Fruit fly (Drosophila melanogaster) whole organism, prepupa: ENCODE data around the gene Jon74E.
A peak's percentile ranks its signal among the peaks of the same experiment; 100 is the strongest.

Experiments
- Blimp-1 ChIP-seq: fragments of 200-800 bp; sonication (Bioruptor generic); optimal IDR thresholded peaks from 3 replicates; lab custom pipeline; 2017; ENCODE audit warnings: missing biosample characterization, missing genetic modification characterization, mild to moderate bottlenecking, moderate library complexity, missing genetic modification reagents
- CG10631 ChIP-seq: fragments of 200-800 bp; sonication (Bioruptor generic); optimal IDR thresholded peaks from 2 replicates; lab custom pipeline; 2016; ENCODE audit warnings: missing biosample characterization, missing genetic modification characterization
- CG10669 ChIP-seq: fragments of 200-800 bp; sonication (Bioruptor generic); optimal IDR thresholded peaks from 3 replicates; lab custom pipeline; 2018; ENCODE audit warnings: missing biosample characterization, mild to moderate bottlenecking, missing genetic modification characterization, moderate library complexity
- CG11294 ChIP-seq: fragments of 200-800 bp; sonication (Bioruptor generic); IDR thresholded peaks from 2 replicates; pipeline ENCODE4 v1.3.6; 2022; ENCODE audit warnings: missing biosample characterization, missing genetic modification characterization
- CG11762 ChIP-seq: fragments of 200-800 bp; sonication (Bioruptor generic); optimal IDR thresholded peaks from 3 replicates; lab custom pipeline; 2016; ENCODE audit warnings: missing biosample characterization, missing genetic modification characterization; ENCODE audit not compliant: insufficient read depth
- CG11902 ChIP-seq: fragments of 200-800 bp; sonication (Bioruptor generic); optimal IDR thresholded peaks from 3 replicates; lab custom pipeline; 2016; ENCODE audit warnings: missing biosample characterization, missing genetic modification characterization
- CG1621 ChIP-seq: fragments of 200-800 bp; sonication (Bioruptor generic); optimal IDR thresholded peaks from 3 replicates; lab custom pipeline; 2018; ENCODE audit warnings: missing biosample characterization, mild to moderate bottlenecking, missing genetic modification characterization
- CG16779 ChIP-seq: fragments of 200-800 bp; sonication (Bioruptor generic); optimal IDR thresholded peaks from 3 replicates; lab custom pipeline; 2017; ENCODE audit warnings: missing biosample characterization, mild to moderate bottlenecking, missing genetic modification characterization
- CG3032 ChIP-seq: fragments of 200-800 bp; optimal IDR thresholded peaks from 2 replicates; lab custom pipeline; 2019; ENCODE audit warnings: missing biosample characterization, mild to moderate bottlenecking, missing genetic modification characterization, moderate library complexity
- CG31627 ChIP-seq: fragments of 200-800 bp; sonication (Bioruptor generic); optimal IDR thresholded peaks from 3 replicates; lab custom pipeline; 2016; ENCODE audit warnings: missing biosample characterization, missing genetic modification characterization
- CG34406 ChIP-seq: fragments of 200-800 bp; sonication (Bioruptor generic); optimal IDR thresholded peaks from 3 replicates; lab custom pipeline; 2016; ENCODE audit warnings: missing biosample characterization, missing genetic modification characterization
- CG3919 ChIP-seq: fragments of 200-800 bp; sonication (Bioruptor generic); optimal IDR thresholded peaks from 3 replicates; lab custom pipeline; 2016; ENCODE audit warnings: missing biosample characterization, missing genetic modification characterization
- CG4318 ChIP-seq: fragments of 200-800 bp; sonication (Bioruptor generic); optimal IDR thresholded peaks from 3 replicates; lab custom pipeline; 2017; ENCODE audit warnings: missing biosample characterization, mild to moderate bottlenecking, missing genetic modification characterization
- CG6163 ChIP-seq: fragments of 200-800 bp; sonication (Bioruptor generic); IDR thresholded peaks from 3 replicates; pipeline ENCODE4 v1.3.6; 2022; ENCODE audit warnings: missing biosample characterization, missing genetic modification characterization
- CG6276 ChIP-seq: fragments of 200-800 bp; sonication (Bioruptor generic); optimal IDR thresholded peaks from 2 replicates; lab custom pipeline; 2017; ENCODE audit warnings: missing biosample characterization, mild to moderate bottlenecking, missing genetic modification characterization
- CG6792 ChIP-seq: fragments of 200-800 bp; sonication (Bioruptor generic); optimal IDR thresholded peaks from 3 replicates; lab custom pipeline; 2016; ENCODE audit warnings: missing biosample characterization, missing genetic modification characterization
- CG6808 ChIP-seq: fragments of 200-800 bp; sonication (Bioruptor generic); optimal IDR thresholded peaks from 3 replicates; lab custom pipeline; 2017; ENCODE audit warnings: missing biosample characterization, missing genetic modification characterization, mild to moderate bottlenecking, moderate library complexity, missing genetic modification reagents
- CG6854 ChIP-seq: fragments of 200-800 bp; sonication (Bioruptor generic); optimal IDR thresholded peaks from 2 replicates; lab custom pipeline; 2017; ENCODE audit warnings: missing biosample characterization, mild to moderate bottlenecking, missing genetic modification characterization
- CG8119 ChIP-seq: fragments of 200-800 bp; sonication (Bioruptor generic); IDR thresholded peaks from 3 replicates; pipeline ENCODE4 v1.3.6; 2022; ENCODE audit warnings: missing biosample characterization, missing genetic modification characterization
- CG8319 ChIP-seq: fragments of 200-800 bp; sonication (Bioruptor generic); optimal IDR thresholded peaks from 3 replicates; lab custom pipeline; 2016; ENCODE audit warnings: missing biosample characterization, missing genetic modification characterization
- CG8632 ChIP-seq: fragments of 200-800 bp; sonication (Bioruptor generic); optimal IDR thresholded peaks from 3 replicates; lab custom pipeline; 2016; ENCODE audit warnings: missing biosample characterization, missing genetic modification characterization
- CG9139 ChIP-seq: fragments of 200-800 bp; sonication (Bioruptor generic); optimal IDR thresholded peaks from 3 replicates; lab custom pipeline; 2017; ENCODE audit warnings: missing biosample characterization, mild to moderate bottlenecking, missing genetic modification characterization
- Eip75B ChIP-seq: fragments of 200-800 bp; sonication (Bioruptor generic); optimal IDR thresholded peaks from 3 replicates; lab custom pipeline; 2016; ENCODE audit warnings: missing biosample characterization, missing genetic modification characterization
- Eip78C ChIP-seq: fragments of 200-800 bp; sonication (Bioruptor generic); peaks from one replicate; lab custom pipeline; 2016; ENCODE audit warnings: missing biosample characterization, missing genetic modification characterization
- Ets21C ChIP-seq: fragments of 200-800 bp; sonication (Bioruptor generic); optimal IDR thresholded peaks from 3 replicates; lab custom pipeline; 2016; ENCODE audit warnings: missing biosample characterization, missing genetic modification characterization
- Ets96B ChIP-seq: fragments of 200-800 bp; optimal IDR thresholded peaks from 2 replicates; lab custom pipeline; 2019; ENCODE audit warnings: missing biosample characterization, mild to moderate bottlenecking, missing genetic modification characterization, moderate library complexity
- Gug ChIP-seq: fragments of 200-800 bp; sonication (Bioruptor generic); IDR thresholded peaks from 2 replicates; pipeline ENCODE4 v1.3.6; 2022; ENCODE audit warnings: missing biosample characterization, missing genetic modification characterization
- Hr38 ChIP-seq: sonication (Bioruptor generic); optimal IDR thresholded peaks from 2 replicates; lab custom pipeline; 2016; ENCODE audit warnings: missing biosample characterization, missing genetic modification characterization
- Hr39 ChIP-seq: fragments of 200-800 bp; sonication (Bioruptor generic); optimal IDR thresholded peaks from 2 replicates; lab custom pipeline; 2016; ENCODE audit warnings: missing biosample characterization, missing genetic modification characterization
- Lpt ChIP-seq: fragments of 200-800 bp; sonication (Bioruptor generic); optimal IDR thresholded peaks from 3 replicates; lab custom pipeline; 2016; ENCODE audit warnings: missing biosample characterization, missing genetic modification characterization
- Met ChIP-seq: fragments of 200-800 bp; sonication (Bioruptor generic); optimal IDR thresholded peaks from 3 replicates; lab custom pipeline; 2016; ENCODE audit warnings: missing biosample characterization, missing genetic modification characterization
- Sox102F ChIP-seq: fragments of 200-800 bp; sonication (Bioruptor generic); optimal IDR thresholded peaks from 2 replicates; lab custom pipeline; 2016; ENCODE audit warnings: missing biosample characterization, mild to moderate bottlenecking, missing genetic modification characterization
- Sox14 ChIP-seq: fragments of 200-800 bp; sonication (Bioruptor generic); optimal IDR thresholded peaks from 3 replicates; lab custom pipeline; 2016; ENCODE audit warnings: missing biosample characterization, missing genetic modification characterization
- Sox15 ChIP-seq: fragments of 200-800 bp; sonication (Bioruptor generic); optimal IDR thresholded peaks from 3 replicates; lab custom pipeline; 2016; ENCODE audit warnings: missing biosample characterization, missing genetic modification characterization
- achi ChIP-seq: fragments of 200-800 bp; sonication (Bioruptor generic); optimal IDR thresholded peaks from 3 replicates; lab custom pipeline; 2016; ENCODE audit warnings: missing biosample characterization, missing genetic modification characterization
- acj6 ChIP-seq: fragments of 200-800 bp; sonication (Bioruptor generic); optimal IDR thresholded peaks from 3 replicates; lab custom pipeline; 2016; ENCODE audit warnings: missing biosample characterization, missing genetic modification characterization
- dac ChIP-seq: fragments of 200-800 bp; sonication (Bioruptor generic); optimal IDR thresholded peaks from 2 replicates; lab custom pipeline; 2017; ENCODE audit warnings: missing biosample characterization, mild to moderate bottlenecking, missing genetic modification characterization
- eg ChIP-seq: fragments of 200-800 bp; sonication (Bioruptor generic); IDR thresholded peaks from 3 replicates; pipeline ENCODE4 v1.3.6; 2022; ENCODE audit warnings: missing biosample characterization, missing genetic modification characterization
- esn ChIP-seq: fragments of 200-800 bp; sonication (Bioruptor generic); optimal IDR thresholded peaks from 2 replicates; lab custom pipeline; 2016; ENCODE audit warnings: missing biosample characterization, mild to moderate bottlenecking, missing genetic modification characterization, moderate library complexity
- fd59A ChIP-seq: fragments of 200-800 bp; sonication (Bioruptor generic); optimal IDR thresholded peaks from 2 replicates; lab custom pipeline; 2017; ENCODE audit warnings: missing biosample characterization, mild to moderate bottlenecking, missing genetic modification characterization, missing genetic modification reagents
- fd85E ChIP-seq: fragments of 200-800 bp; sonication (Bioruptor generic); optimal IDR thresholded peaks from 3 replicates; lab custom pipeline; 2016; ENCODE audit warnings: missing biosample characterization, missing genetic modification characterization
- lz ChIP-seq: fragments of 200-800 bp; sonication (Bioruptor generic); optimal IDR thresholded peaks from 3 replicates; lab custom pipeline; 2016; ENCODE audit warnings: missing biosample characterization, missing genetic modification characterization
- net ChIP-seq: fragments of 200-800 bp; sonication (Bioruptor generic); optimal IDR thresholded peaks from 3 replicates; lab custom pipeline; 2016; ENCODE audit warnings: missing biosample characterization, missing genetic modification characterization
- pdm3 ChIP-seq: fragments of 200-800 bp; sonication (Bioruptor generic); optimal IDR thresholded peaks from 3 replicates; lab custom pipeline; 2016; ENCODE audit warnings: missing biosample characterization, missing genetic modification characterization
- salr ChIP-seq, 2 experiments: fragments of 200-800 bp; sonication (Bioruptor generic); optimal IDR thresholded peaks; 3 replicates each; lab custom pipeline; 2016 to 2018; ENCODE audit warnings: missing biosample characterization in 2 of 2, missing genetic modification characterization in 2 of 2, mild to moderate bottlenecking in 1 of 2
- spab ChIP-seq: fragments of 200-800 bp; sonication (Bioruptor generic); optimal IDR thresholded peaks from 2 replicates; lab custom pipeline; 2017; ENCODE audit warnings: missing biosample characterization, mild to moderate bottlenecking, missing genetic modification characterization, missing genetic modification reagents
- ss ChIP-seq, 2 experiments: fragments of 200-800 bp; sonication (Bioruptor generic); optimal IDR thresholded peaks; 2 replicates in 1 of 2; 3 replicates in 1 of 2; lab custom pipeline; 2017 to 2018; ENCODE audit warnings: mild to moderate bottlenecking in 2 of 2, missing biosample characterization in 2 of 2, missing genetic modification characterization in 2 of 2, moderate library complexity in 1 of 2
- topi ChIP-seq: fragments of 200-800 bp; sonication (Bioruptor generic); optimal IDR thresholded peaks from 3 replicates; lab custom pipeline; 2016; ENCODE audit warnings: missing biosample characterization, missing genetic modification characterization
- vri ChIP-seq: fragments of 200-800 bp; sonication (Bioruptor generic); optimal IDR thresholded peaks from 3 replicates; lab custom pipeline; 2016; ENCODE audit warnings: missing biosample characterization, mild to moderate bottlenecking, missing genetic modification characterization

The Jon74E gene

DNA sequence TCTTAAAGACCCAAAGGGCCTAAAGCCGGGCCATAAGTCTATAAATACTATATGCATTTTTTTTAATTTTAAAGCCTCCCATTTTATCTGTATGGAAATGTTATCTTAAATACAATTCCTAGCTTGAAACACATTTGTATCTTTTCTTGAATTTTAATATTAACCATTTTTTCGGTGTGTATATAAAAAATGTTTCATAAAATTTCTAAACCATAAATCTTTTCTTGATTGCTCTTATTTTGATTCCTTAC is 42.2 kb upstream of the Jon74E start:
- TF ChIP-seq achi (GFP tag; lab: Kevin White, UChicago) (peak; percentile 4), CG16779 (tag; lab: Kevin White, UChicago) (no peak), Ets21C (GFP tag; lab: Kevin White, UChicago) (no peak), Eip78C (GFP tag; lab: Kevin White, UChicago) (peak; percentile 56), Sox15 (GFP tag; lab: Kevin White, UChicago) (no peak), CG10669 (no peak)

DNA sequence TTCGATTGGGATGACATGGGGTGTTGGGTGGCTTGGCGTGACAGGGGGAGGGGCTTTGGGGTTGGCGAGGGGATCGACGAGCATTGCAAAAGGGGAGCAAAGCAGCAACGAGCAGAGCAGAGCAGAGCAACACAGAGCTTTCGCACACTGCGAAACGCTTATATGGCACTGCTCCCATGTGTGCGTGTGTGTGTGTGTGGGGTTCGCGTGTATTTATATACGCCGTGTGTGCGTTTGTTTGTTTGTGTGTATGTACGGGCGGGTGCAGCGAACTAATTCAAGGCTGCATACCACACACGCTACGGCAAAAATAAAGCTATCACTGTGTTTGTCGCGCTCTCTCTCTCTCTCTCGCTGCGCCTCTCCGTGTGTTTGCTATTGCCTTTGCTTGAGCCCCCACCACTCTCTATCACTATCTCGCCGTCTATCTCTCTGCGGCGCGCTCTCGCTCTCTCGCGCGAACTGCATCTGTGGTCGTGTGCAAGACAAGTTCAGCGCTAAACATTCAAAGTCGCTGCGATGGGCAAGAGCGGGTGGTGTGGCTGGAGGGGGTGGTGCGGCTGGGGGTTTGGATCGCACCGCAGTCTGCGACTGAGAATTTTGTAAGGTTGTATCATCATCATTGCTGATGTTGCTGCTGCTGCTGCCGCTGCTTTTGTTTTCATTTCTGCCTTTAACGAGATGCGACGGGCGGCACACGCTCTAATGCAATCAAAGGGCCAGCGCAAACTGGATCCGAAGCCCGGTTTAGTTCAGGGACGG is 41.7 kb upstream of the Jon74E start:
- TF ChIP-seq CG6792 (GFP tag; lab: Kevin White, UChicago), result no peak
- TF ChIP-seq CG6163, result peak; percentile 67
- TF ChIP-seq CG6854 (GFP tag; lab: Kevin White, UChicago), result peak; percentile 73
- TF ChIP-seq CG8632 (GFP tag; lab: Kevin White, UChicago), result no peak
- TF ChIP-seq lz (GFP tag; lab: Kevin White, UChicago), result no peak
- no peak for TF ChIP-seq CG11902 (GFP tag; lab: Kevin White, UChicago)
- peak; percentile 1 for TF ChIP-seq Met (GFP tag; lab: Kevin White, UChicago)
- TF ChIP-seq Sox14 (GFP tag; lab: Kevin White, UChicago), result peak; percentile 17
- TF ChIP-seq eg (GFP tag; lab: Robert Waterston, UW), result peak; percentile 54
- TF ChIP-seq Ets21C (GFP tag; lab: Kevin White, UChicago), result no peak
- no peak for TF ChIP-seq Hr38 (GFP tag; lab: Kevin White, UChicago)
- peak in 1 of 2 experiments; percentile 11 for TF ChIP-seq salr (GFP tag; optimal IDR thresholded peaks at IDR 0.05; lab: Kevin White, UChicago)
- TF ChIP-seq CG3919 (GFP tag; lab: Kevin White, UChicago), result no peak
- TF ChIP-seq acj6 (GFP tag; lab: Kevin White, UChicago), result no peak
- peak; percentile 62 to 72 for TF ChIP-seq ss (GFP tag; optimal IDR thresholded peaks at IDR 0.05; lab: Kevin White, UChicago)
- TF ChIP-seq topi (GFP tag; lab: Kevin White, UChicago), result no peak
- TF ChIP-seq pdm3 (GFP tag; lab: Kevin White, UChicago), result no peak
- TF ChIP-seq Sox102F (GFP tag; lab: Kevin White, UChicago), result no peak
- peak; percentile 8 for TF ChIP-seq fd85E (GFP tag; lab: Kevin White, UChicago)
- no peak for TF ChIP-seq achi (GFP tag; lab: Kevin White, UChicago)
- no peak for TF ChIP-seq CG34406 (GFP tag; lab: Kevin White, UChicago)
- no peak for TF ChIP-seq CG31627 (GFP tag; lab: Kevin White, UChicago)
- TF ChIP-seq CG1621, result peak; percentile 6
- TF ChIP-seq Lpt (GFP tag; lab: Kevin White, UChicago), result peak; percentile 69
- peak; percentile 17 for TF ChIP-seq net
- no peak for TF ChIP-seq Eip78C (GFP tag; lab: Kevin White, UChicago)
- TF ChIP-seq CG3032 (tag; lab: Kevin White, UChicago), result no peak
- TF ChIP-seq Ets96B (tag; lab: Kevin White, UChicago), result peak; percentile 27
- TF ChIP-seq dac, result peak; percentile 8
- no peak for TF ChIP-seq Sox15 (GFP tag; lab: Kevin White, UChicago)
- no peak for TF ChIP-seq CG6808 (GFP tag; lab: Kevin White, UChicago)
- TF ChIP-seq CG16779 (tag; lab: Kevin White, UChicago), result no peak
- no peak for TF ChIP-seq fd59A
- TF ChIP-seq CG11294 (GFP tag; lab: Robert Waterston, UW), result no peak
- TF ChIP-seq CG4318 (GFP tag; lab: Kevin White, UChicago), result no peak
- TF ChIP-seq Blimp-1 (GFP tag; lab: Kevin White, UChicago), result peak; percentile 79
- TF ChIP-seq vri (GFP tag; lab: Kevin White, UChicago), result peak; percentile 71
- no peak for TF ChIP-seq esn (GFP tag; lab: Kevin White, UChicago)
- TF ChIP-seq spab (GFP tag; lab: Kevin White, UChicago), result peak; percentile 4
- TF ChIP-seq CG6276 (GFP tag; lab: Kevin White, UChicago), result no peak
- no peak for TF ChIP-seq CG11762
- no peak for TF ChIP-seq CG8119
- TF ChIP-seq CG10631 (GFP tag; lab: Kevin White, UChicago), result no peak
- no peak for TF ChIP-seq Hr39 (GFP tag; lab: Kevin White, UChicago)
- TF ChIP-seq Eip75B (GFP tag; lab: Kevin White, UChicago), result no peak
- TF ChIP-seq CG8319 (GFP tag; lab: Kevin White, UChicago), result no peak
- TF ChIP-seq CG9139 (GFP tag; lab: Kevin White, UChicago), result peak; percentile 13
- TF ChIP-seq Gug (GFP tag; lab: Robert Waterston, UW), result no peak
